Worm (Caenorhabditis elegans): ENCODE results near the gene C44B9.3.

Gene C44B9.3

DNA sequence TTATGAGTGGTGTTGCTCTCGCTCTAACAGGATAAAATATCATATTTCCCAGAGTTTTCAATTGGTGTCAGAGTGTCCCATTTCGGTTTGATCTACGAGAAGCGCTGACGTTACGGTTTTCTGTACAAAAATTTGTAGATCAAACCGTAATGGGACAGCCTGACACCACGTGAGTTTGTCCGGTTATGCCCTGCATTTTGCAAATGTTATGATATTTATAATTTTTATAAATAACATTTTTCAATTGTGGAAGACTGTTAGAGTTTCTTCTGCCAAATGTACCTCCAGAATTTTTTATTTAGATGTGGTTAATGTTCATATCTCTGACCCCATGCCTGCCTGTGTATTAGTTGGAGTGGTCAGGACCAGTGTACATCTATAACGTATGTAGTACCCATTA is 14.2 kb upstream of the C44B9.3 start, which contains the start of gene fbxb-87:
Gene fbxb-87, plus strand, starts transcription at position 301 of the 400 bp plus-strand sequence.
- no peak for TF ChIP-seq mel-28 (tag; optimal IDR thresholded peaks at IDR 0.05; ENCODE audit: borderline replicate concordance)
- no peak for TF ChIP-seq tbx-9 (tag; optimal IDR thresholded peaks at IDR 0.05; ENCODE audit: borderline replicate concordance)
- TF ChIP-seq sdz-38 (tag; optimal IDR thresholded peaks at IDR 0.05): no peak
- no peak for TF ChIP-seq F52B5.7 (tag; optimal IDR thresholded peaks at IDR 0.05)
- TF ChIP-seq egrh-3 (GFP tag; IDR thresholded peaks at IDR 0.05): no peak
- TF ChIP-seq lin-26 (GFP tag; IDR thresholded peaks at IDR 0.05): no peak
- TF ChIP-seq Y56A3A.18 (GFP tag; IDR thresholded peaks at IDR 0.05): no peak
- no peak for TF ChIP-seq ceh-40 (GFP tag; IDR thresholded peaks at IDR 0.05)
- TF ChIP-seq fkh-3 (tag; optimal IDR thresholded peaks at IDR 0.05): no peak
- no peak for TF ChIP-seq lsl-1 (GFP tag; optimal IDR thresholded peaks at IDR 0.05)
- no peak for TF ChIP-seq pha-4 (tag; optimal IDR thresholded peaks at IDR 0.05)
- no peak for TF ChIP-seq let-607 (tag; optimal IDR thresholded peaks at IDR 0.05)
- no peak for TF ChIP-seq C06A6.2 (GFP tag; conservative IDR thresholded peaks at IDR 0.05)
- TF ChIP-seq mes-4 (tag; optimal IDR thresholded peaks at IDR 0.05): no peak
- TF ChIP-seq nhr-27 (tag; optimal IDR thresholded peaks at IDR 0.05): no peak
- no peak for TF ChIP-seq efl-1 (GFP tag; optimal IDR thresholded peaks at IDR 0.05)
- no peak for TF ChIP-seq B0261.1 (tag; optimal IDR thresholded peaks at IDR 0.05)
- TF ChIP-seq let-526 (GFP tag; IDR thresholded peaks at IDR 0.05): no peak
- no peak for TF ChIP-seq K11D2.4 (GFP tag; IDR thresholded peaks at IDR 0.05)
- no peak for TF ChIP-seq ztf-28 (GFP tag; IDR thresholded peaks at IDR 0.05)

DNA sequence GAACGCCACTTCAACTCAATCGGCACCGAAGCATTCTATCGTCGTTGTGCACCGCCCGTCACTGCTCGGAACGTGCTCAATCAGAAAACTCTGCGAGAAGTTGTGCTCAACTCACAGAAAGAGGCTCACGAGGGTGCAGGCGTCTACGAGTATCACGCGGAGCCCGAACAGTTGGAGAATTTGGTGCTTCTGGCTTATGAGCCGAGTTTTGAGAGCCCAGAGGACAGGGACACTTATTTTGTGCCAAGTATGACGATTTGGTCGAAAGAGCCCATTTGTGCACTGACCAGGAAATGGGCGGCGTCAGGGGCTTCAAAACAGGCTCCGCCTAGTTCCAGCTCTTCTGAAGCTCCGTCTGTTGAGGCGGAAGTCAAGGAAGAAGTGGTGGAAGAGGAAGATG is 8.8 kb upstream of the C44B9.3 start:
- TF ChIP-seq hsf-1 (GFP tag; IDR thresholded peaks at IDR 0.05) (no peak), mxl-1 (tag; optimal IDR thresholded peaks at IDR 0.05) (no peak), lin-54 (GFP tag; optimal IDR thresholded peaks at IDR 0.05) (no peak), pbrm-1 (GFP tag; IDR thresholded peaks at IDR 0.05) (no peak), hlh-26 (GFP tag; conservative IDR thresholded peaks at IDR 0.05) (no peak), fkh-3 (tag; optimal IDR thresholded peaks at IDR 0.05) (no peak), ccch-3 (GFP tag; optimal IDR thresholded peaks at IDR 0.05) (no peak), ZK185.1 (tag; optimal IDR thresholded peaks at IDR 0.05; ENCODE audit: poor library complexity, severe bottlenecking) (no peak), attf-6 (GFP tag; IDR thresholded peaks at IDR 0.05) (no peak), ztf-25 (GFP tag; IDR thresholded peaks at IDR 0.05) (no peak), F52B5.7 (tag; optimal IDR thresholded peaks at IDR 0.05) (no peak), egl-44 (GFP tag; IDR thresholded peaks at IDR 0.05) (no peak), C06A6.2 (GFP tag; conservative IDR thresholded peaks at IDR 0.05) (no peak), ztf-6 (GFP tag; IDR thresholded peaks at IDR 0.05) (no peak), nhr-179 (tag; optimal IDR thresholded peaks at IDR 0.05) (no peak), sptf-2 (GFP tag; optimal IDR thresholded peaks at IDR 0.05) (no peak), lsl-1 (GFP tag; optimal IDR thresholded peaks at IDR 0.05) (no peak), Y56A3A.18 (GFP tag; IDR thresholded peaks at IDR 0.05) (no peak)

DNA sequence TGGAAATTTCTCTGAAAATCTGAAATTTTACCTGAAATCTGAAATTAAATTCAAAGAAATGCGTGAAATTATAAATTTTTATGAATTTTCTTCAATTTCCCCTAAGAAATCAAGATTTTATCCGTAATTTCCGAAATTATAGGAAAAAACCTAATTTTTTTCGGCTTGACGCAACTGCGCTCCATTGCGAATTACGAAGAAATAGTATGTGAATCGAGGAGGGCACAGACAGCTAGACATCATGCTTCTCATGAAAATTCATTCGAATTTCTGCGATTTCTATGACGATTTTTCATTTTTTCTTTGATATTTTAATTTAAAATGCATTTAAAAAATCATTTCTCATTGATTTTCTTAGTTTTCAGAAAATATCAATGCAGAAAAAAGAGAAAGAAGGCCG is 2.0 kb upstream of the C44B9.3 start:
- peak; percentile 1 for TF ChIP-seq athp-1 (tag; optimal IDR thresholded peaks at IDR 0.05)
- TF ChIP-seq mcd-1 (GFP tag; IDR thresholded peaks at IDR 0.05): peak; percentile 94
- TF ChIP-seq attf-6 (GFP tag; IDR thresholded peaks at IDR 0.05): no peak
- no peak for TF ChIP-seq zim-3 (tag; optimal IDR thresholded peaks at IDR 0.05)
- TF ChIP-seq him-1 (tag; optimal IDR thresholded peaks at IDR 0.05): no peak
- TF ChIP-seq F33H1.4 (GFP tag; IDR thresholded peaks at IDR 0.05): peak; percentile 43
- no peak for TF ChIP-seq efl-1 (GFP tag; optimal IDR thresholded peaks at IDR 0.05)
- no peak for TF ChIP-seq lin-26 (GFP tag; IDR thresholded peaks at IDR 0.05)
- TF ChIP-seq hmg-1.2 (GFP tag; IDR thresholded peaks at IDR 0.05): peak; percentile 97
- no peak for TF ChIP-seq B0035.1 (tag; optimal IDR thresholded peaks at IDR 0.05)
- peak; percentile 3 for TF ChIP-seq F23B12.7 (tag; optimal IDR thresholded peaks at IDR 0.05; ENCODE audit: insufficient read depth)
- TF ChIP-seq F37B4.10 (GFP tag; IDR thresholded peaks at IDR 0.05): no peak
- TF ChIP-seq K12H6.12 (tag; optimal IDR thresholded peaks at IDR 0.05): no peak
- TF ChIP-seq nhr-27 (tag; optimal IDR thresholded peaks at IDR 0.05): no peak
- no peak for TF ChIP-seq hrde-1 (tag; optimal IDR thresholded peaks at IDR 0.05; ENCODE audit: borderline replicate concordance)
- TF ChIP-seq B0019.2 (GFP tag; conservative IDR thresholded peaks at IDR 0.05): no peak
- TF ChIP-seq ceh-40 (GFP tag; IDR thresholded peaks at IDR 0.05): no peak
- no peak for TF ChIP-seq ztf-28 (GFP tag; IDR thresholded peaks at IDR 0.05)
- no peak for TF ChIP-seq snpc-4 (GFP tag; optimal IDR thresholded peaks at IDR 0.05)
- TF ChIP-seq snpc-4 (tag; optimal IDR thresholded peaks at IDR 0.05): peak in 1 of 4 experiments; percentile 29

All from whole organism, young adult.